Fruit fly (Drosophila melanogaster) whole organism, pupa: ENCODE data around the gene Recs1.

Experiments used
- CG10348 ChIP-seq: fragments of 200-800 bp; sonication (Bioruptor generic); IDR thresholded peaks from 2 replicates; pipeline ENCODE4 v1.3.6; 2022; ENCODE audit warnings: missing biosample characterization, missing genetic modification characterization
- CG12605 ChIP-seq: fragments of 200-800 bp; sonication (Bioruptor generic); IDR thresholded peaks from 2 replicates; pipeline ENCODE4 v1.3.6; 2022; ENCODE audit warnings: missing biosample characterization, missing genetic modification characterization
- CG13204 ChIP-seq: fragments of 200-800 bp; sonication (Bioruptor generic); optimal IDR thresholded peaks from 2 replicates; lab custom pipeline; 2018; ENCODE audit warnings: missing biosample characterization, mild to moderate bottlenecking, missing genetic modification characterization, moderate library complexity
- CG14655 ChIP-seq: fragments of 200-800 bp; sonication (Bioruptor generic); optimal IDR thresholded peaks from 3 replicates; lab custom pipeline; 2017; ENCODE audit warnings: mild to moderate bottlenecking, missing biosample characterization, missing genetic modification reagents, missing genetic modification characterization
- CG15710 ChIP-seq: fragments of 200-800 bp; sonication (Bioruptor generic); optimal IDR thresholded peaks from 2 replicates; lab custom pipeline; 2018; ENCODE audit warnings: missing biosample characterization, mild to moderate bottlenecking, missing genetic modification characterization, moderate library complexity
- CG17806 ChIP-seq: fragments of 200-800 bp; sonication (Bioruptor generic); optimal IDR thresholded peaks from 2 replicates; lab custom pipeline; 2018; ENCODE audit warnings: missing biosample characterization, mild to moderate bottlenecking, missing genetic modification characterization, moderate library complexity
- CG32121 ChIP-seq: fragments of 200-800 bp; sonication (Bioruptor generic); IDR thresholded peaks from 2 replicates; pipeline ENCODE4 v1.3.6; 2022; ENCODE audit warnings: missing biosample characterization, missing genetic modification characterization
- CG34367 ChIP-seq: fragments of 200-800 bp; sonication (Bioruptor generic); optimal IDR thresholded peaks from 2 replicates; lab custom pipeline; 2018; ENCODE audit warnings: missing biosample characterization, mild to moderate bottlenecking, missing genetic modification characterization
- CG4496 ChIP-seq: fragments of 200-800 bp; sonication (Bioruptor generic); IDR thresholded peaks from 3 replicates; pipeline ENCODE4 v1.3.6; 2022; ENCODE audit warnings: missing biosample characterization, missing genetic modification characterization
- CG8159 ChIP-seq: fragments of 200-800 bp; sonication (Bioruptor generic); optimal IDR thresholded peaks from 3 replicates; lab custom pipeline; 2018; ENCODE audit warnings: missing biosample characterization, mild to moderate bottlenecking, missing genetic modification characterization, moderate library complexity
- CG8301 ChIP-seq: fragments of 200-800 bp; sonication (Bioruptor generic); optimal IDR thresholded peaks from 2 replicates; lab custom pipeline; 2018; ENCODE audit warnings: missing biosample characterization, mild to moderate bottlenecking, missing genetic modification characterization
- CG9948 ChIP-seq: fragments of 200-800 bp; sonication (Bioruptor generic); optimal IDR thresholded peaks from 2 replicates; lab custom pipeline; 2018; ENCODE audit warnings: missing biosample characterization, mild to moderate bottlenecking, missing genetic modification characterization, moderate library complexity
- D1 ChIP-seq: fragments of 200-800 bp; sonication (Bioruptor generic); optimal IDR thresholded peaks from 2 replicates; lab custom pipeline; 2018; ENCODE audit warnings: missing biosample characterization, mild to moderate bottlenecking, missing genetic modification characterization, moderate library complexity
- EcR ChIP-seq: fragments of 200-800 bp; sonication (Bioruptor generic); optimal IDR thresholded peaks from 3 replicates; lab custom pipeline; 2019; ENCODE audit warnings: missing biosample characterization, missing genetic modification characterization, mild to moderate bottlenecking, moderate library complexity, missing genetic modification reagents
- Ets98B ChIP-seq: fragments of 200-800 bp; sonication (Bioruptor generic); IDR thresholded peaks from 2 replicates; pipeline ENCODE4 v1.3.6; 2022; ENCODE audit warnings: missing biosample characterization, missing genetic modification characterization
- Pif1A ChIP-seq: fragments of 200-800 bp; sonication (Bioruptor generic); optimal IDR thresholded peaks from 3 replicates; lab custom pipeline; 2016; ENCODE audit warnings: missing biosample characterization, missing genetic modification characterization
- Pif1B ChIP-seq: fragments of 200-800 bp; sonication (Bioruptor generic); optimal IDR thresholded peaks from 3 replicates; lab custom pipeline; 2016; ENCODE audit warnings: missing biosample characterization, missing genetic modification characterization
- Snoo ChIP-seq: fragments of 200-800 bp; sonication (Bioruptor generic); optimal IDR thresholded peaks from 3 replicates; lab custom pipeline; 2017; ENCODE audit warnings: missing biosample characterization, mild to moderate bottlenecking, missing genetic modification characterization, inconsistent platforms
- fd96Ca ChIP-seq: fragments of 200-800 bp; sonication (Bioruptor generic); IDR thresholded peaks from 3 replicates; pipeline ENCODE4 v1.3.6; 2022; ENCODE audit warnings: missing biosample characterization, missing genetic modification characterization
- gl ChIP-seq: fragments of 200-800 bp; sonication (Bioruptor generic); optimal IDR thresholded peaks from 2 replicates; lab custom pipeline; 2018; ENCODE audit warnings: missing biosample characterization, mild to moderate bottlenecking, missing genetic modification characterization
- rn ChIP-seq: fragments of 200-800 bp; sonication (Bioruptor generic); IDR thresholded peaks from 2 replicates; pipeline ENCODE4 v1.3.6; 2022; ENCODE audit warnings: missing biosample characterization, missing genetic modification characterization

Gene Recs1

DNA sequence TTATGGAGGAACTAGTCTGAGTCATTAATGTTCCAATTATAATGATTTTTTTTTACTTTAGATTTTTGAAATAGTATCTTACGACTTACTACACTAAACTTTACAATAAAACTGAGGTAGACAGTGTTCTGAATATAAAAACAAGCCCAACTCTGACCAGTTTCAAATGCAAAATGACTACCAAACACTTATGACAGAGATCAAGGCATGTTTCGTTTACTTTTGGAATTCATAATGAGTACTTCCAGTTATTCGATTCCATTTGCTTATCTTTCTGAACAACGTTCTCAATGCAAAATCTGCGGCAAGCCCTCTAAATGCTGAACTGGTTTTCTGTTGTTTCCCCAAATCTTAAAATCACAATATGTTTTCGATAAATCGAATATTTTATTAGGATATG is 1.8 kb downstream of the Recs1 start, which contains the start of gene CG14355:
Gene CG14355 (minus strand): TSS at position 101 of the 400 bp plus-strand sequence.
- no peak for TF ChIP-seq Ets98B
- TF ChIP-seq CG8301 (tag; lab: Kevin White, UChicago) = no peak
- TF ChIP-seq Pif1A (GFP tag; lab: Kevin White, UChicago) = no peak
- no peak for TF ChIP-seq Snoo (tag; lab: Kevin White, UChicago)
- no peak for TF ChIP-seq Pif1B
- TF ChIP-seq, all 21 proteins: peak for 0

DNA sequence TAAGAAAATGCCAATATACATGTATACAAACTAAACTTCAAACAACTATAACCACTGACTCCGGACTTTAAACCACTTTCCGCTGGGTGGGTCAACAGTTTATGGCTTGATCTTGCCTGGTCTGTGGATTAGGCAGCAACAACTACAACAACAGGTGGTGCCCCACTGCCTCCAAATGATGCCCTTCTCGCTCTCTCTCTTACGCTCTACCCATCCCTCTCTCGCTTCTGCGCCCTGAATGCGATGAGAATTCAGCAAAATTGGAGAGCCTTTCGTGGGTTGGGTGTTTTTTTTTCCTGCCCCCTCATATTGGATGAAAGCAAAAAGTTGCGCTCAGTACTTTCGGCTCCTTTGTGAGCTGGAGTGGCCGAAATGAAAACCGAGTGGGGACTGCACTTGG is 12.7 kb downstream of the Recs1 start:
- TF ChIP-seq CG13204 (GFP tag; lab: Kevin White, UChicago) = no peak
- no peak for TF ChIP-seq CG8301 (tag; lab: Kevin White, UChicago)
- TF ChIP-seq CG34367 (tag; lab: Kevin White, UChicago) = no peak
- TF ChIP-seq CG12605 (GFP tag; lab: Robert Waterston, UW) = peak; percentile 52; the same call in 1 of the 2 replicates

DNA sequence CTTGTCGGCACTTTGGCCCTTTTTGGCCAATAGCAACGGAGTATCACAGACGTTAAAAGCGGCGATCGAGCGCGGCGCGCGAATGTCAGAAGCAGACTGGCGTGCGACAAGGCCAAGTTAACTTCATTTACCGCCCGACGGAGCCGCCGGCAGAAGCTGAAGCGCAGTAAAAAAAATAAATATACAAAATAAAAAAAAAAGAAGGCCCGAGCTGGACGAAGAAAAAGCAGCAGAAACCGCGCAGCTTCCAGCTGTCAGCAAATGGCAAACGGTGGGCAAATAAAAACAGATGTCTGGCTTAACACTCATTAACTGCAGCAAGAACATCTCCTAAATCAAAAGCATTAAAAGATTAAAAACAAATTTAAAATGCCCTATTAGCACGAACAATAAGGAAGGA is 21.7 kb downstream of the Recs1 start, which contains the start of gene CG14356:
Gene CG14356 (minus strand): TSS at position 101 of the 400 bp plus-strand sequence.
- TF ChIP-seq gl (tag; lab: Kevin White, UChicago) (no peak), CG13204 (GFP tag; lab: Kevin White, UChicago) (no peak), CG8159 (no peak), Snoo (tag; lab: Kevin White, UChicago) (no peak), Ets98B (no peak), CG8301 (tag; lab: Kevin White, UChicago) (no peak), rn (no peak)

DNA sequence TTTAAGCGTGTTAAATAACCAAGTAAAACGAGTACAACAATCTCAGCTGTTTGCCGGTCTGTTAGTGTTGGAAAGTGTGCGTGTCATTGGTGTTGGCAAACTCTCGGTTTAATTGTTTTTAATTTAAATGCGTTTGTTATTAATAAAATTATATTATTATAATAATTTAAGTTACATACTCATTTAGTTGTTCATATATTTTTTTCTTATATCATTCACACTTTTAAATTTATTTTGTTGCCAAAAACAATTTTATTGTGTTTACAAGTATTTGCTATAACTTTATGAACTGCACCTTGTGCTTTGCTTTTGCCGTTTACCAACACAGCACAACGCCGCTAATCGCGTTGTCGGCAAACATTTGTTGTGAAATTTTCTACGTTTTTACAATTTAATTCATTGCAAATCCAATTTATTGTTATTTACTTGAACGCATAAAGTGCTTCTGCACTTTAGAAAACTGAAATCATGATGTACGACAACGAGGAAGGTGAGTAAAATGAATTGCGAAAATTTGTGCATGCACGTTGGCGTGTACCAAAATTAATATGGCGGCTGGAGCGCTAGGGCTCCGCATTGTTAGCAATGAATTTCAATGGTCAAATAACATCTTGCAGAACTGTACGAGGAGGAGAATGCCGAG is 28.0 kb downstream of the Recs1 start, which contains the start of the genes 140up and Polr2B:
Gene 140up (minus strand): TSS at position 70 of the 643 bp plus-strand sequence.
Gene Polr2B (plus strand): TSS at position 313 of the 643 bp plus-strand sequence.
- TF ChIP-seq CG32121 (GFP tag; lab: Robert Waterston, UW) (peak; percentile 90), CG4496 (GFP tag; lab: Robert Waterston, UW) (peak; percentile 89), CG14655 (GFP tag; lab: Kevin White, UChicago) (no peak), CG13204 (GFP tag; lab: Kevin White, UChicago) (no peak), D1 (tag; lab: Kevin White, UChicago) (peak; percentile 89), CG15710 (tag; lab: Kevin White, UChicago) (peak; percentile 91), Ets98B (peak; percentile 85), CG34367 (tag; lab: Kevin White, UChicago) (peak; percentile 84), CG17806 (tag; lab: Kevin White, UChicago) (peak; percentile 82), CG8301 (tag; lab: Kevin White, UChicago) (no peak), rn (peak; percentile 85), Snoo (tag; lab: Kevin White, UChicago) (peak; percentile 83), CG12605 (GFP tag; lab: Robert Waterston, UW) (peak; percentile 41; the same call in 1 of the 2 replicates), gl (tag; lab: Kevin White, UChicago) (peak; percentile 46), CG10348 (GFP tag; lab: Robert Waterston, UW) (peak; percentile 52), EcR (GFP tag; lab: Kevin White, UChicago) (no peak), CG9948 (tag; lab: Kevin White, UChicago) (peak; percentile 88), fd96Ca (GFP tag; lab: Robert Waterston, UW) (peak; percentile 65), Pif1B (peak; percentile 80), CG8159 (peak; percentile 91), Pif1A (GFP tag; lab: Kevin White, UChicago) (peak; percentile 69)

DNA sequence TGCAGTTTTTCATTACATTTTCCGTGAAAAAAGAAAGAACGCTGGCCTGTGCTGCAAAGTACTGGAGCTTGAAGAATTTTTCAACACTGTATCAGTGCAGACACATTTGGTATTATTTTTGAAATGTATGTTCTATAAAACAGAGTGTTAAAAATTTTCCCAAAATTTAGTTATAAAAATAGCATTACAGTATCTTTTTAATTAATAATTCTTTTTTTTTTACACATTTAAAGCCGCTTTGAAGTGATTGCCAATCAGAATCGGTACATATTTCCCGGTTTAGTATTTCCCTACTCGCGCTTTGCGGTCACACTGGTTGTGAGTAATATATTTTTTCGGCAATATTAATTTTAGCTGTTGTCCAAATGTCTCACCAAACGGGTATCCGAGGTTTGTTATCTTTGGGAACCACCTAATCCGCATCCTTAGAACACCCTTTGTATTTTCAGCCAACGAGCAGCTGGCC is 31.2 kb downstream of the Recs1 start, which contains the start of the genes Abi and twf:
Gene Abi (minus strand): TSS at position 74 of the 466 bp plus-strand sequence.
Gene twf (plus strand): TSS at position 308 of the 466 bp plus-strand sequence.
- TF ChIP-seq CG15710 (tag; lab: Kevin White, UChicago) = peak; percentile 47
- TF ChIP-seq fd96Ca (GFP tag; lab: Robert Waterston, UW) = no peak
- TF ChIP-seq D1 (tag; lab: Kevin White, UChicago) = no peak
- peak; percentile 35; the same call in 1 of the 2 replicates for TF ChIP-seq Ets98B
- no peak for TF ChIP-seq rn
- peak; percentile 45 for TF ChIP-seq CG8159
- peak; percentile 44 for TF ChIP-seq CG17806 (tag; lab: Kevin White, UChicago)
- TF ChIP-seq CG14655 (GFP tag; lab: Kevin White, UChicago) = no peak
- no peak for TF ChIP-seq CG8301 (tag; lab: Kevin White, UChicago)
- TF ChIP-seq CG4496 (GFP tag; lab: Robert Waterston, UW) = peak; percentile 31; the same call in 1 of the 3 replicates
- TF ChIP-seq Snoo (tag; lab: Kevin White, UChicago) = no peak
- TF ChIP-seq CG9948 (tag; lab: Kevin White, UChicago) = peak; percentile 35
- TF ChIP-seq EcR (GFP tag; lab: Kevin White, UChicago) = no peak
- no peak for TF ChIP-seq Pif1B
- TF ChIP-seq Pif1A (GFP tag; lab: Kevin White, UChicago) = no peak
- no peak for TF ChIP-seq gl (tag; lab: Kevin White, UChicago)
- peak; percentile 29 for TF ChIP-seq CG34367 (tag; lab: Kevin White, UChicago)
- TF ChIP-seq CG10348 (GFP tag; lab: Robert Waterston, UW) = no peak
- peak; percentile 30; the same call in 1 of the 2 replicates for TF ChIP-seq CG32121 (GFP tag; lab: Robert Waterston, UW)
- TF ChIP-seq CG13204 (GFP tag; lab: Kevin White, UChicago) = no peak
- TF ChIP-seq CG12605 (GFP tag; lab: Robert Waterston, UW) = no peak
- TF ChIP-seq, all 21 proteins: peak for 8
